Worm (Caenorhabditis elegans): ENCODE results near the gene rskd-1.

- TF ChIP-seq W03F9.2 (tag; optimal IDR thresholded peaks at IDR 0.05) = no peak
- TF ChIP-seq him-1 (tag; optimal IDR thresholded peaks at IDR 0.05) = no peak
Observed at ce11 chrV:12300780-12301460, 12.5 kb upstream of the rskd-1 start.

Data from whole organism, L4/young adult.